Worm (Caenorhabditis elegans) whole organism, L3 larva: ENCODE results near the gene Y43D4A.1.

Source experiments
- ceh-16 ChIP-seq: sonication (generic microtip); optimal IDR thresholded peaks from 2 replicates; lab custom pipeline; 2017; ENCODE audit warnings: missing biosample characterization, missing genetic modification characterization
- ceh-28 ChIP-seq: fragments of 150-350 bp; optimal IDR thresholded peaks from 2 replicates; lab custom pipeline; 2014; ENCODE audit warnings: missing biosample characterization, missing genetic modification reagents, missing genetic modification characterization
- egl-5 ChIP-seq: fragments of 150-350 bp; optimal IDR thresholded peaks from 2 replicates; lab custom pipeline; 2017; ENCODE audit warnings: missing biosample characterization, missing genetic modification reagents, missing genetic modification characterization, inconsistent platforms
- elt-1 ChIP-seq: fragments of 150-350 bp; optimal IDR thresholded peaks from 2 replicates; lab custom pipeline; 2014; ENCODE audit warnings: missing biosample characterization, missing genetic modification characterization
- elt-2 ChIP-seq: sonication (generic microtip); optimal IDR thresholded peaks from 2 replicates; lab custom pipeline; 2016; ENCODE audit warnings: missing genetic modification reagents, mild to moderate bottlenecking, missing genetic modification characterization, missing compliant biosample characterization
- elt-3 ChIP-seq, 3 experiments: fragments of 150-350 bp in 1 of 3; sonication (generic microtip) in 2 of 3; optimal IDR thresholded peaks; 2 replicates in 2 of 3; 4 replicates in 1 of 3; lab custom pipeline; 2014 to 2017; ENCODE audit warnings: missing biosample characterization in 3 of 3, missing genetic modification characterization in 3 of 3
- fkh-10 ChIP-seq: sonication (generic microtip); optimal IDR thresholded peaks from 2 replicates; lab custom pipeline; 2017; ENCODE audit warnings: missing biosample characterization, missing genetic modification reagents, missing genetic modification characterization
- fos-1 ChIP-seq: fragments of 150-350 bp; optimal IDR thresholded peaks from 2 replicates; lab custom pipeline; 2014; ENCODE audit warnings: missing biosample characterization, missing genetic modification characterization
- lin-15B ChIP-seq: fragments of 150-350 bp; optimal IDR thresholded peaks from 2 replicates; lab custom pipeline; 2014; ENCODE audit warnings: missing biosample characterization, missing genetic modification characterization
- lin-39 ChIP-seq: fragments of 150-350 bp; optimal IDR thresholded peaks from 2 replicates; lab custom pipeline; 2018; ENCODE audit warnings: missing biosample characterization, missing genetic modification reagents, missing genetic modification characterization
- nhr-25 ChIP-seq: sonication (generic microtip); optimal IDR thresholded peaks from 2 replicates; lab custom pipeline; 2017; ENCODE audit warnings: missing biosample characterization, missing genetic modification characterization
- nhr-76 ChIP-seq: fragments of 150-350 bp; sonication (generic microtip); optimal IDR thresholded peaks from 5 replicates; lab custom pipeline; 2014; ENCODE audit warnings: missing biosample characterization, missing genetic modification characterization
- ztf-4 ChIP-seq: fragments of 150-350 bp; optimal IDR thresholded peaks from 2 replicates; lab custom pipeline; 2014; ENCODE audit warnings: missing biosample characterization, missing genetic modification characterization

The Y43D4A.1 gene

ce11 chrIV:16787024-16787423 is 43.4 kb downstream of the Y43D4A.1 start, which contains the start of gene Y43D4A.6:
Y43D4A.6 (plus strand) TSS chrIV:16787324.
- no peak for TF ChIP-seq fos-1
- TF ChIP-seq nhr-76 (tag; lab: Kevin White, UChicago) = no peak
- TF ChIP-seq elt-2 = no peak
- no peak for TF ChIP-seq ceh-28
- no peak for TF ChIP-seq elt-1
- TF ChIP-seq egl-5 (tag; lab: Kevin White, UChicago) = no peak
- TF ChIP-seq nhr-25 (tag; lab: Kevin White, UChicago) = no peak
- TF ChIP-seq ztf-4 (tag; lab: Kevin White, UChicago) = no peak
- no peak for TF ChIP-seq lin-39
- no peak for TF ChIP-seq fkh-10 (GFP tag; lab: Kevin White, UChicago)
- no peak for TF ChIP-seq elt-3 (tag; optimal IDR thresholded peaks at IDR 0.05; lab: Kevin White, UChicago)
- TF ChIP-seq ceh-16 (tag; lab: Kevin White, UChicago) = no peak
- TF ChIP-seq lin-15B (tag; lab: Kevin White, UChicago) = no peak
